Worm (Caenorhabditis elegans) whole organism, L3 larva: ENCODE results near the gene btb-2.

Experiments
- R02D3.7 ChIP-seq: fragments of 150-350 bp; optimal IDR thresholded peaks from 2 replicates; lab custom pipeline; 2014; ENCODE audit warnings: missing biosample characterization, missing genetic modification characterization
- ZK546.5 ChIP-seq: sonication (generic microtip); optimal IDR thresholded peaks from 2 replicates; lab custom pipeline; 2017; ENCODE audit warnings: missing biosample characterization, missing genetic modification characterization
- aly-2 ChIP-seq: fragments of 150-350 bp; optimal IDR thresholded peaks from 2 replicates; lab custom pipeline; 2014; ENCODE audit warnings: missing biosample characterization, missing genetic modification characterization
- ama-1 ChIP-seq: fragments of 150-350 bp; optimal IDR thresholded peaks from 2 replicates; lab custom pipeline; 2018
- ceh-16 ChIP-seq: sonication (generic microtip); optimal IDR thresholded peaks from 2 replicates; lab custom pipeline; 2017; ENCODE audit warnings: missing biosample characterization, missing genetic modification characterization
- ceh-28 ChIP-seq: fragments of 150-350 bp; optimal IDR thresholded peaks from 2 replicates; lab custom pipeline; 2014; ENCODE audit warnings: missing biosample characterization, missing genetic modification reagents, missing genetic modification characterization
- ceh-82 ChIP-seq: fragments of 150-350 bp; optimal IDR thresholded peaks from 2 replicates; lab custom pipeline; 2014; ENCODE audit warnings: missing biosample characterization, missing genetic modification characterization
- ceh-9 ChIP-seq: sonication (generic microtip); optimal IDR thresholded peaks from 2 replicates; lab custom pipeline; 2018; ENCODE audit warnings: missing biosample characterization, missing genetic modification characterization
- egl-27 ChIP-seq: sonication (generic microtip); optimal IDR thresholded peaks from 4 replicates; lab custom pipeline; 2017; ENCODE audit warnings: missing biosample characterization, missing genetic modification reagents, missing genetic modification characterization
- egl-5 ChIP-seq: fragments of 150-350 bp; optimal IDR thresholded peaks from 2 replicates; lab custom pipeline; 2017; ENCODE audit warnings: missing biosample characterization, missing genetic modification reagents, missing genetic modification characterization, inconsistent platforms
- elt-2 ChIP-seq: sonication (generic microtip); optimal IDR thresholded peaks from 2 replicates; lab custom pipeline; 2016; ENCODE audit warnings: missing genetic modification reagents, mild to moderate bottlenecking, missing genetic modification characterization, missing compliant biosample characterization
- elt-3 ChIP-seq, 3 experiments: fragments of 150-350 bp in 1 of 3; sonication (generic microtip) in 2 of 3; optimal IDR thresholded peaks; 2 replicates in 2 of 3; 4 replicates in 1 of 3; lab custom pipeline; 2014 to 2017; ENCODE audit warnings: missing biosample characterization in 3 of 3, missing genetic modification characterization in 3 of 3
- fkh-10 ChIP-seq: sonication (generic microtip); optimal IDR thresholded peaks from 2 replicates; lab custom pipeline; 2017; ENCODE audit warnings: missing biosample characterization, missing genetic modification reagents, missing genetic modification characterization
- fkh-2 ChIP-seq: fragments of 150-350 bp; optimal IDR thresholded peaks from 2 replicates; lab custom pipeline; 2014; ENCODE audit warnings: missing biosample characterization, missing genetic modification reagents, missing genetic modification characterization
- fos-1 ChIP-seq: fragments of 150-350 bp; optimal IDR thresholded peaks from 2 replicates; lab custom pipeline; 2014; ENCODE audit warnings: missing biosample characterization, missing genetic modification characterization
- hmg-11 ChIP-seq: sonication (generic microtip); optimal IDR thresholded peaks from 2 replicates; lab custom pipeline; 2016; ENCODE audit warnings: missing genetic modification characterization, missing compliant biosample characterization
- jun-1 ChIP-seq: fragments of 150-350 bp; optimal IDR thresholded peaks from 2 replicates; lab custom pipeline; 2014; ENCODE audit warnings: missing biosample characterization, missing genetic modification reagents, missing genetic modification characterization
- lin-15B ChIP-seq: fragments of 150-350 bp; optimal IDR thresholded peaks from 2 replicates; lab custom pipeline; 2014; ENCODE audit warnings: missing biosample characterization, missing genetic modification characterization
- lsy-12 ChIP-seq: sonication (generic microtip); optimal IDR thresholded peaks from 2 replicates; lab custom pipeline; 2016; ENCODE audit warnings: mild to moderate bottlenecking, missing genetic modification characterization, missing compliant biosample characterization
- mdl-1 ChIP-seq: fragments of 150-350 bp; optimal IDR thresholded peaks from 2 replicates; lab custom pipeline; 2014; ENCODE audit warnings: missing biosample characterization, missing genetic modification characterization
- mml-1 ChIP-seq: fragments of 150-350 bp; sonication (generic microtip); optimal IDR thresholded peaks from 3 replicates; lab custom pipeline; 2014; ENCODE audit warnings: missing biosample characterization, missing genetic modification characterization
- nfya-1 ChIP-seq: sonication (generic microtip); optimal IDR thresholded peaks from 2 replicates; lab custom pipeline; 2017; ENCODE audit warnings: missing genetic modification characterization, mild to moderate bottlenecking, missing compliant biosample characterization, antibody characterized with exemption, moderate library complexity; ENCODE audit not compliant: insufficient read depth
- nhr-11 ChIP-seq: fragments of 150-350 bp; optimal IDR thresholded peaks from 2 replicates; lab custom pipeline; 2014; ENCODE audit warnings: missing biosample characterization, missing genetic modification characterization
- nhr-25 ChIP-seq: sonication (generic microtip); optimal IDR thresholded peaks from 2 replicates; lab custom pipeline; 2017; ENCODE audit warnings: missing biosample characterization, missing genetic modification characterization
- nhr-43 ChIP-seq: sonication (generic microtip); optimal IDR thresholded peaks from 2 replicates; lab custom pipeline; 2016; ENCODE audit warnings: mild to moderate bottlenecking, missing genetic modification characterization, missing compliant biosample characterization; ENCODE audit not compliant: poor library complexity, severe bottlenecking
- nhr-67 ChIP-seq: fragments of 150-350 bp; optimal IDR thresholded peaks from 2 replicates; lab custom pipeline; 2014; ENCODE audit warnings: missing biosample characterization, missing genetic modification characterization
- nhr-77 ChIP-seq: fragments of 150-350 bp; optimal IDR thresholded peaks from 2 replicates; lab custom pipeline; 2014; ENCODE audit warnings: missing biosample characterization, missing genetic modification characterization
- pha-4 ChIP-seq: fragments of 150-350 bp; optimal IDR thresholded peaks from 2 replicates; lab custom pipeline; 2014; ENCODE audit warnings: missing biosample characterization, missing genetic modification reagents, missing genetic modification characterization
- pqm-1 ChIP-seq: fragments of 150-350 bp; optimal IDR thresholded peaks from 2 replicates; lab custom pipeline; 2017; ENCODE audit warnings: missing biosample characterization, missing genetic modification characterization, inconsistent platforms
- skn-1 ChIP-seq: fragments of 150-350 bp; optimal IDR thresholded peaks from 2 replicates; lab custom pipeline; 2014; ENCODE audit warnings: missing biosample characterization, missing genetic modification characterization
- snpc-4 ChIP-seq: fragments of 150-350 bp; optimal IDR thresholded peaks from 2 replicates; lab custom pipeline; 2014; ENCODE audit warnings: missing biosample characterization, missing genetic modification characterization
- tbx-2 ChIP-seq: sonication (generic microtip); optimal IDR thresholded peaks from 2 replicates; lab custom pipeline; 2016; ENCODE audit warnings: mild to moderate bottlenecking, missing genetic modification characterization, missing compliant biosample characterization
- unc-39 ChIP-seq: sonication (generic microtip); optimal IDR thresholded peaks from 4 replicates; lab custom pipeline; 2017; ENCODE audit warnings: missing biosample characterization, missing genetic modification characterization
- unc-62 ChIP-seq: fragments of 150-350 bp; sonication (generic microtip); optimal IDR thresholded peaks from 4 replicates; lab custom pipeline; 2014; ENCODE audit warnings: missing biosample characterization, missing genetic modification reagents, missing genetic modification characterization
- ztf-11 ChIP-seq: fragments of 150-350 bp; optimal IDR thresholded peaks from 2 replicates; lab custom pipeline; 2014; ENCODE audit warnings: missing biosample characterization, missing genetic modification characterization

Gene btb-2

ce11 chrII:6410181-6410580, 8.4 kb downstream of the btb-2 start, which contains the start of gene T25D10.4:
Gene T25D10.4, minus strand, starts transcription at chrII:6410281.
- TF ChIP-seq unc-39 = no peak
- no peak for TF ChIP-seq nhr-67 (tag; lab: Kevin White, UChicago)
- TF ChIP-seq mdl-1 (tag; lab: Kevin White, UChicago) = no peak

- TF ChIP-seq nhr-11 (tag; lab: Kevin White, UChicago) = no peak
- TF ChIP-seq egl-27 = no peak
- no peak for TF ChIP-seq fkh-2 (tag; lab: Kevin White, UChicago)
- no peak for TF ChIP-seq skn-1
- TF ChIP-seq pha-4 (tag; lab: Kevin White, UChicago) = no peak
- TF ChIP-seq ceh-82 (tag; lab: Kevin White, UChicago) = no peak
- no peak for TF ChIP-seq mdl-1 (tag; lab: Kevin White, UChicago)
- no peak for TF ChIP-seq R02D3.7
- no peak for TF ChIP-seq hmg-11 (tag; lab: Kevin White, UChicago)
- TF ChIP-seq egl-5 = no peak
- no peak for TF ChIP-seq lsy-12 (tag; lab: Kevin White, UChicago)
- no peak for TF ChIP-seq tbx-2 (tag; lab: Kevin White, UChicago)
- TF ChIP-seq fos-1 (tag; lab: Kevin White, UChicago) = no peak
- no peak for TF ChIP-seq nhr-67 (tag; lab: Kevin White, UChicago)
- TF ChIP-seq nhr-77 (tag; lab: Kevin White, UChicago) = no peak
- TF ChIP-seq nfya-1 = no peak
- TF ChIP-seq unc-62 (GFP tag; lab: Kevin White, UChicago) = no peak
- TF ChIP-seq, all 47 proteins: peak for 0
Measured at ce11 chrII:6411660-6412451, 10.1 kb downstream of the btb-2 start.

ce11 chrII:6413788-6414187, 12.0 kb downstream of the btb-2 start:
- TF ChIP-seq elt-2 (tag; lab: Kevin White, UChicago) (peak; percentile 98), fkh-10 (GFP tag; lab: Kevin White, UChicago) (no peak), pqm-1 (tag; lab: Kevin White, UChicago) (peak; percentile 70), pha-4 (tag; lab: Kevin White, UChicago) (peak; percentile 29), snpc-4 (tag; lab: Kevin White, UChicago) (no peak), nhr-25 (tag; lab: Kevin White, UChicago) (no peak), aly-2 (tag; lab: Kevin White, UChicago) (no peak), jun-1 (tag; lab: Kevin White, UChicago) (peak; percentile 49), nhr-43 (no peak)

DNA sequence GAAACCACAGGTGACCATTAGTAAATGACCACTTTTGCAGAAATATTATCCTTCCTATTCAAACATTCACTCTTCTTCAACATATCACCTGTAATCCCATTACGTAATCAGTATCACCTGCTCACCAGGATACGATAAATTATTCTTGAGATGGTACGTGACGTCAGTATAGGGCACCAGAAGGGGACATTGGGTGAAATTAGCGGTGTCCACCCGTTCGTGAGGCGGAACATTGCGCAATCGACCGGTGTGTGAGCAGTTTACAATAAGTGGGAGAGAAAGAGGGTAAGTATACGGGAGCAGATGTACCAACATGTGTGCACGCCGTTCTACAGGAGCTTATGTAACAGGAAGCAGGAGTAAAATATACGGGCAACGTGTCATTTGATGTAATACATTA, 16.2 kb downstream of the btb-2 start:
- TF ChIP-seq unc-62 (GFP tag; lab: Kevin White, UChicago) (no peak), fos-1 (tag; lab: Kevin White, UChicago) (no peak), nhr-77 (tag; lab: Kevin White, UChicago) (no peak), ceh-28 (no peak), aly-2 (tag; lab: Kevin White, UChicago) (no peak), nfya-1 (no peak), ceh-16 (tag; lab: Kevin White, UChicago) (no peak), jun-1 (tag; lab: Kevin White, UChicago) (no peak), mml-1 (tag; lab: Kevin White, UChicago) (no peak), ceh-9 (tag; lab: Kevin White, UChicago) (no peak), R02D3.7 (no peak), ZK546.5 (tag; lab: Kevin White, UChicago) (no peak), hmg-11 (tag; lab: Kevin White, UChicago) (no peak), elt-3 (tag; optimal IDR thresholded peaks at IDR 0.05; lab: Kevin White, UChicago) (no peak), egl-27 (no peak), egl-5 (no peak), lin-15B (tag; lab: Kevin White, UChicago) (no peak), ztf-11 (no peak), pqm-1 (tag; lab: Kevin White, UChicago) (no peak), ama-1 (lab: Kevin White, UChicago) (no peak)
